Worm (Caenorhabditis elegans) whole organism, mixed stage, embryonic: ENCODE data around the gene srx-63.

Experiments
- blmp-1 ChIP-seq: fragments of 150-350 bp; optimal IDR thresholded peaks from 2 replicates; lab custom pipeline; 2014; ENCODE audit warnings: missing biosample characterization, missing genetic modification characterization
- ceh-43 ChIP-seq: fragments of 200-800 bp; sonication (Bioruptor generic); optimal IDR thresholded peaks from 2 replicates; lab custom pipeline; 2018; ENCODE audit warnings: mild to moderate bottlenecking, missing genetic modification characterization, moderate library complexity, missing compliant biosample characterization
- mab-5 ChIP-seq: fragments of 150-350 bp; optimal IDR thresholded peaks from 2 replicates; lab custom pipeline; 2014; ENCODE audit warnings: missing biosample characterization, missing genetic modification characterization
- mep-1 ChIP-seq: fragments of 150-350 bp; optimal IDR thresholded peaks from 2 replicates; lab custom pipeline; 2017; ENCODE audit warnings: missing biosample characterization, missing genetic modification reagents, missing genetic modification characterization, inconsistent platforms

DNA sequence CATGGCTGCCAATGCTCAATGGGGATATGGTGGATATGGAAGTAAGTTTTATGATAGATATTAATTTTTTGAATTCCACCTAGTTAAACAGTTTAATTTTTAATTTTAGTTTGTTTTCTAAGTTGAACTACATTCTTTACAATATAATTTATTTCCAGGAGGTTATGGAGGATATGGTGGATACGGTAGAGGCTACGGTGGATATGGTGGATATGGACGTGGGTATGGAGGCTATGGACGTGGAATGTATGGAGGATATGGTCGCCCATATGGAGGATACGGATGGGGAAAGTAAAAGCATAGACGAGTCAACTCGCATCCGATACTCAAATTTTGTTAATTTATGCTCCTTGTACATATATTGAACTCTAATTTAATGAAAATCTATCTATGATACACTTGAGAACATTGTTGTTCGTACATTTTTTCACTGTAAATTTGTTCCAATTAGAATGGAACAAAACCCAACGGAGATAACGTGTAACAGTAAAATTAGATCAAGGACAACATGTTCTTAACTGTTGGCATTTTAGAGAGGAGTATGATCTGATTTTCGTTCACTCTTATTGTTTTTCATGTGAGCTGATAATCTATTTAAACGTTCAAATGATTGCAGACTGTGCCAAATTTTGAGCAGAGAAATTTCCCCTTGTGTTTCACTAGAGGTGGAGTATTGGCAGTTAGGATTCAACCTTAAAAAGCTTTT is 49.0 kb downstream of the srx-63 start:
- TF ChIP-seq mep-1 (no peak), blmp-1 (tag; lab: Kevin White, UChicago) (no peak), ceh-43 (GFP tag; lab: Kevin White, UChicago) (no peak), mab-5 (tag; lab: Kevin White, UChicago) (no peak)
